Fruit fly (Drosophila melanogaster) whole organism, wandering third instar larva: ENCODE measurements around the gene CG42870.
A peak's percentile ranks its signal among the peaks of the same experiment; 100 is the strongest.

ENCODE experiments used
- Abd-B ChIP-seq: fragments of >200 bp; optimal IDR thresholded peaks from 2 replicates; lab custom pipeline; 2017; ENCODE audit warnings: missing biosample characterization, missing genetic modification characterization
- CG32264 ChIP-seq: fragments of 200-800 bp; sonication (Bioruptor generic); optimal IDR thresholded peaks from 2 replicates; lab custom pipeline; 2016; ENCODE audit warnings: missing biosample characterization, missing genetic modification characterization
- CG9705 ChIP-seq: fragments of 200-800 bp; sonication (Bioruptor generic); optimal IDR thresholded peaks from 2 replicates; lab custom pipeline; 2018; ENCODE audit warnings: missing biosample characterization, mild to moderate bottlenecking, missing genetic modification characterization
- CrebA ChIP-seq: fragments of 200-800 bp; sonication (Bioruptor generic); optimal IDR thresholded peaks from 2 replicates; lab custom pipeline; 2016; ENCODE audit warnings: missing biosample characterization, mild to moderate bottlenecking, missing genetic modification characterization, borderline replicate concordance
- Dfd ChIP-seq: fragments of >200 bp; optimal IDR thresholded peaks from 2 replicates; lab custom pipeline; 2017; ENCODE audit warnings: missing biosample characterization, missing genetic modification characterization
- Dif ChIP-seq: fragments of 200-275, 200-300 bp; sonication (Bioruptor generic); optimal IDR thresholded peaks from 2 replicates; lab custom pipeline; 2018; ENCODE audit warnings: missing biosample characterization, missing genetic modification characterization; ENCODE audit not compliant: partially characterized antibody
- GATAd ChIP-seq: sonication (Bioruptor generic); optimal IDR thresholded peaks from 2 replicates; lab custom pipeline; 2016; ENCODE audit warnings: missing biosample characterization, missing genetic modification characterization
- HLH106 ChIP-seq: fragments of 200-800 bp; optimal IDR thresholded peaks from 3 replicates; lab custom pipeline; 2019; ENCODE audit warnings: missing biosample characterization, mild to moderate bottlenecking, missing genetic modification characterization, moderate library complexity
- Hnf4 ChIP-seq: fragments of 200-800 bp; sonication (Bioruptor generic); optimal IDR thresholded peaks from 2 replicates; lab custom pipeline; 2016; ENCODE audit warnings: missing biosample characterization, mild to moderate bottlenecking, missing genetic modification characterization
- Hr78 ChIP-seq: fragments of >200 bp; optimal IDR thresholded peaks from 2 replicates; lab custom pipeline; 2017; ENCODE audit warnings: missing biosample characterization, missing genetic modification characterization
- Hr83 ChIP-seq: fragments of 200-300 bp; sonication (Bioruptor generic); optimal IDR thresholded peaks from 2 replicates; lab custom pipeline; 2016; ENCODE audit warnings: missing biosample characterization, mild to moderate bottlenecking, missing genetic modification characterization, moderate library complexity; ENCODE audit not compliant: poor library complexity, severe bottlenecking
- Jra ChIP-seq: sonication (Bioruptor generic); optimal IDR thresholded peaks from 2 replicates; lab custom pipeline; 2016; ENCODE audit warnings: missing biosample characterization, missing genetic modification characterization
- Mio ChIP-seq: sonication (Bioruptor generic); optimal IDR thresholded peaks from 2 replicates; lab custom pipeline; 2016; ENCODE audit warnings: missing biosample characterization, missing genetic modification characterization
- Myc ChIP-seq: fragments of >200 bp; optimal IDR thresholded peaks from 2 replicates; lab custom pipeline; 2017
- N ChIP-seq: fragments of >200 bp; optimal IDR thresholded peaks from 2 replicates; lab custom pipeline; 2018; ENCODE audit warnings: missing biosample characterization, missing external identifiers, missing genetic modification characterization
- OdsH ChIP-seq: fragments of 200-800 bp; sonication (Bioruptor generic); optimal IDR thresholded peaks from 2 replicates; lab custom pipeline; 2016; ENCODE audit warnings: missing biosample characterization, mild to moderate bottlenecking, missing genetic modification characterization
- Rel ChIP-seq, 2 experiments: fragments of 200-800 bp; sonication (Bioruptor generic) in 1 of 2; optimal IDR thresholded peaks; 2 replicates in 1 of 2; 3 replicates in 1 of 2; lab custom pipeline; 2016 to 2019; ENCODE audit warnings: mild to moderate bottlenecking in 2 of 2, missing biosample characterization in 2 of 2, missing genetic modification characterization in 2 of 2, moderate library complexity in 1 of 2
- Sp1 ChIP-seq: fragments of 200-800 bp; sonication (Bioruptor generic); optimal IDR thresholded peaks from 3 replicates; lab custom pipeline; 2019; ENCODE audit warnings: missing biosample characterization, mild to moderate bottlenecking, missing genetic modification characterization, moderate library complexity
- Vsx2 ChIP-seq: fragments of 200-300, 225-300 bp; sonication (Bioruptor generic); optimal IDR thresholded peaks from 2 replicates; lab custom pipeline; 2018; ENCODE audit warnings: missing biosample characterization, missing genetic modification characterization; ENCODE audit not compliant: partially characterized antibody
- br ChIP-seq: fragments of 200-800 bp; sonication (Bioruptor generic); optimal IDR thresholded peaks from 2 replicates; lab custom pipeline; 2016; ENCODE audit warnings: missing biosample characterization, missing genetic modification characterization
- brk ChIP-seq: fragments of 200-800 bp; sonication (Bioruptor generic); optimal IDR thresholded peaks from 2 replicates; lab custom pipeline; 2016; ENCODE audit warnings: missing biosample characterization, mild to moderate bottlenecking, missing genetic modification characterization
- dl ChIP-seq, 2 experiments: fragments of 175-275, 200-275 bp in 1 of 2; fragments of 200-275 bp in 1 of 2; sonication (Bioruptor generic); optimal IDR thresholded peaks; lab custom pipeline; 2018; ENCODE audit warnings: mild to moderate bottlenecking in 2 of 2, missing biosample characterization in 2 of 2, missing genetic modification characterization in 2 of 2, moderate library complexity in 2 of 2; ENCODE audit not compliant: partially characterized antibody in 2 of 2, insufficient read depth in 1 of 2
- dmrt93B ChIP-seq: fragments of 200-800 bp; sonication (Bioruptor generic); optimal IDR thresholded peaks from 2 replicates; lab custom pipeline; 2018; ENCODE audit warnings: missing biosample characterization, mild to moderate bottlenecking, missing genetic modification characterization
- dsf ChIP-seq: sonication (Bioruptor generic); optimal IDR thresholded peaks from 2 replicates; lab custom pipeline; 2016; ENCODE audit warnings: missing biosample characterization, missing genetic modification characterization, borderline replicate concordance
- ey ChIP-seq: fragments of 200-800 bp; sonication (Bioruptor generic); optimal IDR thresholded peaks from 2 replicates; lab custom pipeline; 2016; ENCODE audit warnings: missing biosample characterization, missing genetic modification characterization
- foxo ChIP-seq, 2 experiments: fragments of 200-800 bp; sonication (Bioruptor generic); optimal IDR thresholded peaks; 2 replicates in 1 of 2; 3 replicates in 1 of 2; lab custom pipeline; 2016 to 2017; ENCODE audit warnings: missing biosample characterization in 2 of 2, missing genetic modification characterization in 2 of 2
- fru ChIP-seq: fragments of 200-800 bp; sonication (Bioruptor generic); optimal IDR thresholded peaks from 3 replicates; lab custom pipeline; 2016; ENCODE audit warnings: missing biosample characterization, mild to moderate bottlenecking, missing genetic modification characterization
- h ChIP-seq: fragments of 200-800 bp; sonication (Bioruptor generic); optimal IDR thresholded peaks from 3 replicates; lab custom pipeline; 2016; ENCODE audit warnings: missing biosample characterization, mild to moderate bottlenecking, missing genetic modification characterization
- jim ChIP-seq: fragments of 175-275, 200-325 bp; sonication (Bioruptor generic); optimal IDR thresholded peaks from 2 replicates; lab custom pipeline; 2016; ENCODE audit warnings: missing biosample characterization, mild to moderate bottlenecking, missing genetic modification characterization
- lola ChIP-seq: fragments of >200 bp; optimal IDR thresholded peaks from 2 replicates; lab custom pipeline; 2017; ENCODE audit warnings: missing biosample characterization, missing genetic modification characterization
- pan ChIP-seq: fragments of >200 bp; optimal IDR thresholded peaks from 2 replicates; lab custom pipeline; 2017
- psq ChIP-seq: fragments of 200-800 bp; sonication (Bioruptor generic); optimal IDR thresholded peaks from 3 replicates; lab custom pipeline; 2017; ENCODE audit warnings: missing biosample characterization, mild to moderate bottlenecking, missing genetic modification characterization, moderate library complexity
- rgr ChIP-seq: fragments of 200-800 bp; sonication (Bioruptor generic); optimal IDR thresholded peaks from 3 replicates; lab custom pipeline; 2016; ENCODE audit warnings: missing biosample characterization, mild to moderate bottlenecking, missing genetic modification characterization
- sage ChIP-seq: fragments of 200-800 bp; sonication (Bioruptor generic); optimal IDR thresholded peaks from 2 replicates; lab custom pipeline; 2016; ENCODE audit warnings: missing biosample characterization, mild to moderate bottlenecking, missing genetic modification characterization
- sv ChIP-seq: fragments of 200-800 bp; sonication (Bioruptor generic); optimal IDR thresholded peaks from 3 replicates; lab custom pipeline; 2016; ENCODE audit warnings: missing biosample characterization, missing genetic modification characterization
- tai ChIP-seq: sonication (Bioruptor generic); optimal IDR thresholded peaks from 2 replicates; lab custom pipeline; 2016; ENCODE audit warnings: missing biosample characterization, missing genetic modification characterization
- usp ChIP-seq: fragments of >200 bp; optimal IDR thresholded peaks from 2 replicates; lab custom pipeline; 2017; ENCODE audit warnings: missing biosample characterization, missing genetic modification characterization
- woc ChIP-seq: sonication (Bioruptor generic); optimal IDR thresholded peaks from 2 replicates; lab custom pipeline; 2016; ENCODE audit warnings: missing biosample characterization, mild to moderate bottlenecking, missing genetic modification characterization

CG42870 gene

DNA sequence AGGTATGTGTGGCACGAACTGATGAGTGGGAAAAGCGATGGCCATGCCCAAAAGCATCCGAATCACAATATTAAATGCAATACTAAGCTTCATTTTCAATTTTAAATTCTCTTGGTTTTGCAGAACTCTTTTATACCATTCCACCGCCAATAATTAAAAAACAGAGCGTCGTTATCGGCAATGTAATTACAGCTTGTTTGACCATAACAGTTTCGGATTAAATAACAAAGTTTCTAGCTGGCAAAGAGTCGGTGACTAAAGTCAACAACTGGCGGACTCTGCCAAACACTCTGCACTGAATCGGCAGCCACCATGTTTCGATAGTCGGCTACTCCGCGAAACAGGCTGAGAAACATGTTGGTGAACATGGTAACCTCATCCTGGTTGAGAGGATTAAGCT, at the start of gene CG42870:
Gene CG42870, minus strand, starts transcription at position 101 of the 400 bp plus-strand sequence.
- TF ChIP-seq jim (GFP tag; lab: Kevin White, UChicago) (no peak), dsf (GFP tag; lab: Kevin White, UChicago) (no peak), sv (no peak), foxo (GFP tag; optimal IDR thresholded peaks at IDR 0.05; lab: Kevin White, UChicago) (no peak), tai (GFP tag; lab: Kevin White, UChicago) (no peak), ey (GFP tag; lab: Kevin White, UChicago) (no peak), lola (GFP tag; lab: Kevin White, UChicago) (no peak), Mio (GFP tag; lab: Kevin White, UChicago) (no peak), woc (GFP tag; lab: Kevin White, UChicago) (no peak), Vsx2 (no peak), OdsH (GFP tag; lab: Kevin White, UChicago) (no peak)

- no peak for TF ChIP-seq sv
- peak; percentile 13 for TF ChIP-seq br (GFP tag; lab: Kevin White, UChicago)
Observed at dm6 chr3R:21782295-21782922, 45.2 kb upstream of the CG42870 start, which contains the start of gene tsl. Gene tsl (minus strand): TSS chr3R:21782536.

dm6 chr3R:21781448-21781847, 44.3 kb upstream of the CG42870 start:
- TF ChIP-seq HLH106 (tag; lab: Kevin White, UChicago) (peak; percentile 89), tai (GFP tag; lab: Kevin White, UChicago) (peak; percentile 56), brk (GFP tag; lab: Kevin White, UChicago) (peak; percentile 85), dl (GFP tag; optimal IDR thresholded peaks at IDR 0.05; lab: Kevin White, UChicago; ENCODE audit: insufficient read depth in 1 of 2, partially characterized antibody in 2 of 2) (no peak), Rel (GFP tag; optimal IDR thresholded peaks at IDR 0.05; lab: Kevin White, UChicago) (peak; percentile 71), Rel (tag; optimal IDR thresholded peaks at IDR 0.05; lab: Kevin White, UChicago) (no peak), dmrt93B (peak; percentile 80), woc (GFP tag; lab: Kevin White, UChicago) (peak; percentile 90), CG32264 (GFP tag; lab: Kevin White, UChicago) (peak; percentile 85), sv (peak; percentile 71), psq (GFP tag; lab: Kevin White, UChicago) (peak; percentile 89), N (GFP tag; lab: Kevin White, UChicago) (no peak), h (GFP tag; lab: Kevin White, UChicago) (peak; percentile 94), CG9705 (GFP tag; lab: Kevin White, UChicago) (peak; percentile 50), fru (GFP tag; lab: Kevin White, UChicago) (peak; percentile 94), dsf (GFP tag; lab: Kevin White, UChicago) (peak; percentile 14), Mio (GFP tag; lab: Kevin White, UChicago) (no peak), Abd-B (GFP tag; lab: Kevin White, UChicago) (no peak), usp (no peak), ey (GFP tag; lab: Kevin White, UChicago) (peak; percentile 92), lola (GFP tag; lab: Kevin White, UChicago) (no peak), Hnf4 (GFP tag; lab: Kevin White, UChicago) (peak; percentile 88), sage (GFP tag; lab: Kevin White, UChicago) (peak; percentile 57), OdsH (GFP tag; lab: Kevin White, UChicago) (peak; percentile 92), Sp1 (peak; percentile 88), br (GFP tag; lab: Kevin White, UChicago) (peak; percentile 91), Hr83 (GFP tag; lab: Kevin White, UChicago) (no peak), Dif (no peak), pan (lab: Kevin White, UChicago) (no peak), CrebA (GFP tag; lab: Kevin White, UChicago) (peak; percentile 72), foxo (GFP tag; optimal IDR thresholded peaks at IDR 0.05; lab: Kevin White, UChicago) (peak; percentile 51 to 93), Hr78 (GFP tag; lab: Kevin White, UChicago) (no peak), Myc (lab: Kevin White, UChicago) (no peak), Dfd (GFP tag; lab: Kevin White, UChicago) (no peak), jim (GFP tag; lab: Kevin White, UChicago) (no peak), rgr (GFP tag; lab: Kevin White, UChicago) (peak; percentile 90), Jra (GFP tag; lab: Kevin White, UChicago) (peak; percentile 61), GATAd (GFP tag; lab: Kevin White, UChicago) (no peak)
